Worm (Caenorhabditis elegans) whole organism, L1 larva: Measurements from ENCODE around the gene E02C12.8.

Source experiments
- C04F5.9 ChIP-seq: sonication (generic microtip); optimal IDR thresholded peaks from 2 replicates; lab custom pipeline; 2016; ENCODE audit warnings: missing genetic modification characterization, missing compliant biosample characterization
- C16A3.4 ChIP-seq: fragments of 150-350 bp; optimal IDR thresholded peaks from 2 replicates; lab custom pipeline; 2014; ENCODE audit warnings: missing biosample characterization, missing genetic modification characterization
- alr-1 ChIP-seq: fragments of 200-800 bp; sonication (Bioruptor generic); optimal IDR thresholded peaks from 2 replicates; lab custom pipeline; 2018; ENCODE audit warnings: borderline replicate concordance, mild to moderate bottlenecking, missing genetic modification characterization, missing compliant biosample characterization
- blmp-1 ChIP-seq: fragments of 150-350 bp; optimal IDR thresholded peaks from 2 replicates; lab custom pipeline; 2014; ENCODE audit warnings: missing biosample characterization, missing genetic modification characterization
- ceh-63 ChIP-seq: fragments of 200-800 bp; sonication (Bioruptor generic); optimal IDR thresholded peaks from 2 replicates; lab custom pipeline; 2018; ENCODE audit warnings: mild to moderate bottlenecking, missing genetic modification characterization, missing compliant biosample characterization
- ceh-8 ChIP-seq: fragments of 200-800 bp; sonication (Bioruptor generic); optimal IDR thresholded peaks from 2 replicates; lab custom pipeline; 2018; ENCODE audit warnings: mild to moderate bottlenecking, missing genetic modification characterization, moderate library complexity, missing compliant biosample characterization
- ceh-82 ChIP-seq, 3 experiments: fragments of 150-350 bp in 1 of 3; sonication (generic microtip) in 2 of 3; optimal IDR thresholded peaks; 2 replicates each; lab custom pipeline; 2014 to 2017; ENCODE audit warnings: missing biosample characterization in 3 of 3, missing genetic modification characterization in 3 of 3
- dpl-1 ChIP-seq, 3 experiments: fragments of 150-350 bp in 2 of 3; sonication (generic microtip) in 1 of 3; optimal IDR thresholded peaks; 2 replicates each; lab custom pipeline; 2014 to 2017; ENCODE audit warnings: missing biosample characterization in 3 of 3, missing genetic modification characterization in 3 of 3, missing genetic modification reagents in 3 of 3
- dsc-1 ChIP-seq: sonication (generic microtip); optimal IDR thresholded peaks from 2 replicates; lab custom pipeline; 2016; ENCODE audit warnings: mild to moderate bottlenecking, missing genetic modification characterization, missing compliant biosample characterization
- efl-1 ChIP-seq, 4 experiments: fragments of 150-350 bp; optimal IDR thresholded peaks in 3 of 4; peaks in 1 of 4; 1 replicate in 1 of 4; 2 replicates in 3 of 4; lab custom pipeline; 2014; ENCODE audit warnings: missing biosample characterization in 2 of 4, missing genetic modification characterization in 2 of 4, missing genetic modification reagents in 2 of 4
- elt-2 ChIP-seq: sonication (generic microtip); optimal IDR thresholded peaks from 2 replicates; lab custom pipeline; 2016; ENCODE audit warnings: missing genetic modification characterization, mild to moderate bottlenecking, inconsistent platforms, missing compliant biosample characterization, missing genetic modification reagents
- elt-3 ChIP-seq, 6 experiments: fragments of 150-350 bp in 1 of 6; sonication (generic microtip); optimal IDR thresholded peaks; 2 replicates each; lab custom pipeline; 2017 to 2018; ENCODE audit warnings: missing biosample characterization in 6 of 6, missing genetic modification characterization in 6 of 6, inconsistent platforms in 1 of 6
- ets-5 ChIP-seq: fragments of 200-800 bp; sonication (Bioruptor generic); IDR thresholded peaks from 2 replicates; pipeline ENCODE4 v1.3.6; 2022; ENCODE audit warnings: missing genetic modification characterization, missing compliant biosample characterization
- fkh-4 ChIP-seq: sonication (generic microtip); optimal IDR thresholded peaks from 2 replicates; lab custom pipeline; 2016; ENCODE audit warnings: missing compliant biosample characterization, missing genetic modification characterization, borderline replicate concordance
- fkh-8 ChIP-seq: sonication (generic microtip); optimal IDR thresholded peaks from 2 replicates; lab custom pipeline; 2016; ENCODE audit warnings: mild to moderate bottlenecking, missing genetic modification characterization, missing compliant biosample characterization
- hlh-17 ChIP-seq: fragments of 200-800 bp; sonication (Bioruptor generic); optimal IDR thresholded peaks from 2 replicates; lab custom pipeline; 2018; ENCODE audit warnings: missing genetic modification characterization, mild to moderate bottlenecking, missing compliant biosample characterization, moderate library complexity, borderline replicate concordance
- hlh-4 ChIP-seq: sonication (generic microtip); optimal IDR thresholded peaks from 2 replicates; lab custom pipeline; 2016; ENCODE audit warnings: mild to moderate bottlenecking, missing genetic modification characterization, missing compliant biosample characterization
- lin-13 ChIP-seq: fragments of 150-350 bp; optimal IDR thresholded peaks from 2 replicates; lab custom pipeline; 2014; ENCODE audit warnings: missing biosample characterization, missing genetic modification reagents, missing genetic modification characterization
- lin-35 ChIP-seq, 2 experiments: fragments of 150-350 bp; optimal IDR thresholded peaks; 2 replicates each; lab custom pipeline; 2014; ENCODE audit warnings: missing biosample characterization in 2 of 2, missing genetic modification characterization in 2 of 2, missing genetic modification reagents in 2 of 2
- mab-9 ChIP-seq: fragments of 200-800 bp; sonication (Bioruptor generic); IDR thresholded peaks from 2 replicates; pipeline ENCODE4 v1.3.6; 2022; ENCODE audit warnings: missing genetic modification reagents, missing genetic modification characterization, missing compliant biosample characterization
- mdl-1 ChIP-seq, 2 experiments: fragments of 150-350 bp; optimal IDR thresholded peaks; 2 replicates each; lab custom pipeline; 2014 to 2017; ENCODE audit warnings: missing biosample characterization in 2 of 2, missing genetic modification characterization in 2 of 2, inconsistent platforms in 1 of 2
- mef-2 ChIP-seq: fragments of 150-350 bp; optimal IDR thresholded peaks from 2 replicates; lab custom pipeline; 2014; ENCODE audit warnings: missing biosample characterization, missing genetic modification characterization
- nhr-11 ChIP-seq: fragments of 150-350 bp; optimal IDR thresholded peaks from 2 replicates; lab custom pipeline; 2014; ENCODE audit warnings: missing biosample characterization, missing genetic modification characterization
- nhr-19 ChIP-seq: fragments of 200-800 bp; sonication (Bioruptor generic); conservative IDR thresholded peaks from 2 replicates; pipeline ENCODE4 v1.3.6; 2022; ENCODE audit warnings: missing genetic modification characterization, missing compliant biosample characterization
- nhr-20 ChIP-seq: sonication (generic microtip); optimal IDR thresholded peaks from 2 replicates; lab custom pipeline; 2016; ENCODE audit warnings: mild to moderate bottlenecking, missing genetic modification characterization, missing compliant biosample characterization
- nhr-28 ChIP-seq: fragments of 150-350 bp; optimal IDR thresholded peaks from 2 replicates; lab custom pipeline; 2014; ENCODE audit warnings: missing biosample characterization, missing genetic modification characterization
- nhr-47 ChIP-seq: sonication (generic microtip); optimal IDR thresholded peaks from 2 replicates; lab custom pipeline; 2016; ENCODE audit warnings: mild to moderate bottlenecking, missing genetic modification characterization, moderate library complexity, missing compliant biosample characterization
- nhr-71 ChIP-seq: sonication (generic microtip); optimal IDR thresholded peaks from 2 replicates; lab custom pipeline; 2016; ENCODE audit warnings: mild to moderate bottlenecking, missing genetic modification characterization, moderate library complexity, missing compliant biosample characterization
- nhr-76 ChIP-seq: sonication (generic microtip); optimal IDR thresholded peaks from 2 replicates; lab custom pipeline; 2017; ENCODE audit warnings: missing biosample characterization, missing genetic modification characterization
- nhr-77 ChIP-seq: fragments of 150-350 bp; optimal IDR thresholded peaks from 2 replicates; lab custom pipeline; 2014; ENCODE audit warnings: missing biosample characterization, missing genetic modification characterization
- nhr-85 ChIP-seq: sonication (generic microtip); peaks from one replicate; lab custom pipeline; 2016; ENCODE audit warnings: missing genetic modification characterization, inconsistent platforms, missing compliant biosample characterization
- rnt-1 ChIP-seq: sonication (generic microtip); optimal IDR thresholded peaks from 2 replicates; lab custom pipeline; 2016; ENCODE audit warnings: mild to moderate bottlenecking, missing genetic modification characterization, moderate library complexity, missing compliant biosample characterization
- snpc-4 ChIP-seq: fragments of 150-350 bp; optimal IDR thresholded peaks from 2 replicates; lab custom pipeline; 2014; ENCODE audit warnings: missing biosample characterization, missing genetic modification characterization
- snu-23 ChIP-seq: sonication (generic microtip); optimal IDR thresholded peaks from 2 replicates; lab custom pipeline; 2016; ENCODE audit warnings: missing genetic modification characterization, missing compliant biosample characterization
- sox-4 ChIP-seq: sonication (generic microtip); optimal IDR thresholded peaks from 2 replicates; lab custom pipeline; 2016; ENCODE audit warnings: missing genetic modification characterization, missing compliant biosample characterization
- sup-37 ChIP-seq: fragments of 200-800 bp; sonication (Bioruptor generic); optimal IDR thresholded peaks from 2 replicates; lab custom pipeline; 2018; ENCODE audit warnings: mild to moderate bottlenecking, missing genetic modification characterization, missing compliant biosample characterization
- swsn-7 ChIP-seq: sonication (generic microtip); optimal IDR thresholded peaks from 2 replicates; lab custom pipeline; 2016; ENCODE audit warnings: missing genetic modification characterization, missing compliant biosample characterization
- unc-98 ChIP-seq: fragments of 200-800 bp; sonication (Bioruptor generic); IDR thresholded peaks from 2 replicates; pipeline ENCODE4 v1.3.6; 2022; ENCODE audit warnings: missing genetic modification characterization, missing compliant biosample characterization
- vab-15 ChIP-seq: sonication (generic microtip); optimal IDR thresholded peaks from 2 replicates; lab custom pipeline; 2017; ENCODE audit warnings: missing genotype, mild to moderate bottlenecking, missing genetic modification characterization, missing compliant biosample characterization
- ztf-11 ChIP-seq, 2 experiments: sonication (generic microtip); optimal IDR thresholded peaks; 2 replicates each; lab custom pipeline; 2016 to 2017; ENCODE audit warnings: missing genetic modification characterization in 2 of 2, missing biosample characterization in 1 of 2, missing compliant biosample characterization in 1 of 2
- ztf-4 ChIP-seq: fragments of 150-350 bp; optimal IDR thresholded peaks from 2 replicates; lab custom pipeline; 2014; ENCODE audit warnings: missing biosample characterization, missing genetic modification characterization

E02C12.8 gene

DNA sequence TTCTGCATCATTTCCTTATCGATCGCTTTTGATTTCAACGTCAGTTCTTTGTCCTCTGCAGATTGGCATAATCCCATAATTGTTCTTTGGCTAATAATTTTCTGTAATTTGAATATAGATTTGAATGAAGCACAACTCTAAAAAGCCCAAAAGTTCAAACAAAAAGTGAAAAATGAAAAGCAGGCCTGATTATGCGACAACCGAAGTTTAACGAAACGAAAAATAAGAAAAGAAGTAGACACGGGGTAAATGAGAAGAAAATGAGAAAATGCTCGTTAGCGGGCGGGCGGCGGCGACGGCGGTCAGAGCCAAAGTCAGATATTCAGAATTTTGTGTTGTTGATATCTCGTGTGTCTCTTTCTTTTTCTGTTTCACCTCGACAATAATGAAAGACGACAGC is 13.7 kb downstream of the E02C12.8 start, which contains the start of gene gpa-3:
TSS of gene gpa-3 (minus strand) at position 101 of the 400 bp plus-strand sequence.
- TF ChIP-seq swsn-7 (tag; lab: Kevin White, UChicago): no peak
- TF ChIP-seq nhr-71: peak; percentile 11

DNA sequence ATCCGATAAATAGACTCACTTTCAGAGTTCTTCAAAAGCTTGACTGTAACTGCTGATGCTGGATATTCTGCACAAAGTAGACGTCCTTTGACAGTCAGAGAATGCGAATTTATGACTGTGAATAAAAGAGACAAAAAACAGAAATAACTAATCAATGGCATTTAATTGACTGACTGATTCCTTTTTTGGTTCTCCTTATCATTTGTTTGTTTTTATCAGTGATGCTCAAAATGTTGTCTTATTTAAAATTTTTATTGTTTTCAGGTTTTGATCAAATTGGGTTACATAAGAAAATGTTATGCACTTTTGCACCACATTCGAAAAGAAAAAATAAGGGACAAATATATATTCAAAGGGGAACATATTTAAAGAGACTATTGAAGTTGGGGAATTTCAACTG is 17.1 kb downstream of the E02C12.8 start, which contains the start of gene ttr-49:
TSS of gene ttr-49 (minus strand) at position 171 of the 400 bp plus-strand sequence.
- peak; percentile 41 for TF ChIP-seq elt-2
- no peak for TF ChIP-seq dpl-1 (GFP tag; optimal IDR thresholded peaks at IDR 0.05; lab: Kevin White, UChicago)
- no peak for TF ChIP-seq rnt-1 (tag; lab: Kevin White, UChicago)
- no peak for TF ChIP-seq C04F5.9 (tag; lab: Kevin White, UChicago)

DNA sequence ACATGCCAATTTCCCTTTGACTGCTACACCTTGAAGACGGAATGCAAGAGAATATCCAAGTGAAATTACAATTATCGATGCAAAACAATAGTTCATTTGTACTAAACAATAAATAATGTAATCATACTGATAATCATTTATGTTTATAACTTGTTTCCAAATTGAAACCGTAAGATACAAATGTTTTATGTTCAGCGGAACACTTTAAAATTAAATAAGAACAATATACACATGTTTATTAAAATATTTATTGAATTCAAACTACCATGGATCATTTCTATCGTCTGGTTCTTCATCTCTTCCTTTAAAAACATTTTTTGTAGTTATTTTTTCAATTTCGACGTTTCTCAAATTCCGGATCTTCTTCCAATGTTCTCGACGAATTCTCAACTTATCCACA is 18.0 kb downstream of the E02C12.8 start, which contains the start of gene ttr-40:
TSS of gene ttr-40 (minus strand) at position 101 of the 400 bp plus-strand sequence.
- TF ChIP-seq unc-98 (GFP tag; lab: Robert Waterston, UW): no peak
- no peak for TF ChIP-seq ceh-8 (GFP tag; lab: Kevin White, UChicago)
- no peak for TF ChIP-seq sox-4 (tag; lab: Kevin White, UChicago)
- TF ChIP-seq ets-5 (GFP tag; lab: Robert Waterston, UW): no peak
- no peak for TF ChIP-seq nhr-76 (tag; lab: Kevin White, UChicago)
- TF ChIP-seq nhr-77 (tag; lab: Kevin White, UChicago): no peak
- TF ChIP-seq nhr-11 (tag; lab: Kevin White, UChicago): no peak
- no peak for TF ChIP-seq fkh-4 (tag; lab: Kevin White, UChicago)
- TF ChIP-seq vab-15 (tag; lab: Kevin White, UChicago): no peak

DNA sequence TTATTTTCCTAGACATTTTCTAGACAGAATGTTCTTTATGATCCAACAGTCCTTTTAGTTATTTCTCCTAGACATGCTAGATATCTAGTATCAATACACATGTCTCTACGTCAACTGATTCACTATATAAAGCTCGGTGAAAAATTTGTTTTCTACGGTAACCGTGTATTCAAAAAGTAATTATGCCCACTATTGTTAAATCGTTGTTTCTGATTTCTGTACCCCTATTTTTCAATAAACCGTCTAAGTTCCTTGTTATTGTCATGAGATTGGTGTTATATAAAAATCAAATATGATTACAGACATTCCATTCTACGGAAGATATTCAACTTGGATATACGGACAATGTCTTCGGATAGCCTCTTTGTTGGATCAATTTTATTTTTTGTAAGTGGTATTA is 20.5 kb downstream of the E02C12.8 start, which contains the start of gene srx-46:
TSS of gene srx-46 (plus strand) at position 301 of the 400 bp plus-strand sequence.
- TF ChIP-seq nhr-71 (no peak), mef-2 (tag; lab: Kevin White, UChicago) (no peak), C16A3.4 (no peak), nhr-20 (tag; lab: Kevin White, UChicago) (no peak), alr-1 (tag; lab: Kevin White, UChicago) (no peak), ets-5 (GFP tag; lab: Robert Waterston, UW) (no peak), unc-98 (GFP tag; lab: Robert Waterston, UW) (no peak)
- TF ChIP-seq, all 84 proteins: peak for 0

DNA sequence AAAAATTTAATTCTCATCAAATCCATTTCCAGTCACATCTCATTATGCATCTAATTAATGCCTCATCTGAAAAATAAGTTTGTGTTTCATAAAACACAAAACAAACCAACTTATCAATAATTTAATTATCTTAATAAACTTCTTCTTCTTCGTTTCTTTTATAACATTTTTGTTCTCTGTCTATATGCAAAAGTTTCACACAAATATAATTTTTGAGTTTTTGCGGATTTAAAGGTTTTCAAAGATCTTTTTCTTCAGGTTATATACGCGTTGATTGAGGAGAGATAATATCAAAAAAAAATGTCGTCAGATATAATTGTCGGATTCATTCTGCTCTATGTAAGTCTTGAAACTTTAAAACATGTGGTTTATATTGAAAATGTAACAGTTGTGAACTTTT is 23.7 kb downstream of the E02C12.8 start, which contains the start of gene srx-47:
TSS of gene srx-47 (plus strand) at position 301 of the 400 bp plus-strand sequence.
- TF ChIP-seq hlh-17 (no peak), efl-1 (optimal IDR thresholded peaks at IDR 0.05; lab: Kevin White, UChicago) (no peak), efl-1 (GFP tag; optimal IDR thresholded peaks at IDR 0.05 in 1 of 2; lab: Kevin White, UChicago) (peak in 1 of 2 experiments; percentile 10)

DNA sequence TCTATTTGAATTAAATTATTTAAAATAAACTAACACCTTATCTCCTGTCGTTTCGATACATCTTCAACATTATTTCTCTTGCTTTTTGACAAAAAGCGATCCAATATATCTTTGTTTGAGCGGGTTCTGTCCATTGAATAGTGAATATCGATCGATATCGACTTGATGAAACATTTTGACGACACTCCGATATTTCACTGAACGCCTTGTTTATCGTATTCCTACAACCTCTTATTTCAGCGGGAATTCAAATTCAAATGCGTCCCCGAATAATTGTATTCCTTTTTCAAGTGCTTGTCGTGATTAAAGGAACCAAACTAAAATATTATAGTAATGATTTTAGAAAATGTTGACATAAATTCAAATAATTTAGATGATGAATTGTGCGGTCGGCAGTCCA is 26.6 kb downstream of the E02C12.8 start, which contains the start of the genes K07B1.7 and try-5:
TSS of gene K07B1.7 (minus strand) at position 159 of the 400 bp plus-strand sequence.
TSS of gene try-5 (plus strand) at position 241 of the 400 bp plus-strand sequence.
- TF ChIP-seq nhr-28 (tag; lab: Kevin White, UChicago): no peak
- TF ChIP-seq mef-2 (tag; lab: Kevin White, UChicago): no peak
- peak; percentile 99 for TF ChIP-seq lin-35 (GFP tag; optimal IDR thresholded peaks at IDR 0.05; lab: Kevin White, UChicago)
- peak; percentile 96 to 98 (median 96) for TF ChIP-seq dpl-1 (GFP tag; optimal IDR thresholded peaks at IDR 0.05; lab: Kevin White, UChicago)
- peak; percentile 64 for TF ChIP-seq blmp-1 (tag; lab: Kevin White, UChicago)
- no peak for TF ChIP-seq hlh-4
- TF ChIP-seq nhr-85: peak; percentile 69
- peak; percentile 61 for TF ChIP-seq lin-13 (GFP tag; lab: Kevin White, UChicago)
- peak; percentile 56 for TF ChIP-seq swsn-7 (tag; lab: Kevin White, UChicago)
- TF ChIP-seq mdl-1 (tag; optimal IDR thresholded peaks at IDR 0.05; lab: Kevin White, UChicago): peak in 1 of 2 experiments; percentile 49
- TF ChIP-seq elt-3 (tag; optimal IDR thresholded peaks at IDR 0.05; lab: Kevin White, UChicago): peak in 2 of 6 experiments; percentile 0 to 46
- TF ChIP-seq dsc-1 (tag; lab: Kevin White, UChicago): peak; percentile 48
- no peak for TF ChIP-seq snpc-4 (tag; lab: Kevin White, UChicago)
- TF ChIP-seq nhr-19 (GFP tag; lab: Robert Waterston, UW): peak; percentile 53
- TF ChIP-seq snu-23: peak; percentile 79
- no peak for TF ChIP-seq ztf-11 (tag; optimal IDR thresholded peaks at IDR 0.05; lab: Kevin White, UChicago)
- TF ChIP-seq ceh-82 (tag; optimal IDR thresholded peaks at IDR 0.05; lab: Kevin White, UChicago): peak; percentile 45 to 72 (median 65)
- peak; percentile 43 for TF ChIP-seq fkh-8 (tag; lab: Kevin White, UChicago)
- TF ChIP-seq ztf-4 (tag; lab: Kevin White, UChicago): no peak
- no peak for TF ChIP-seq sup-37 (GFP tag; lab: Kevin White, UChicago)
- no peak for TF ChIP-seq mab-9
- TF ChIP-seq sox-4 (tag; lab: Kevin White, UChicago): no peak
- TF ChIP-seq nhr-47 (tag; lab: Kevin White, UChicago): peak; percentile 76
- TF ChIP-seq ceh-63: no peak
